Fruit fly (Drosophila melanogaster) whole organism, pupa: ENCODE data around the gene inaF-C.

ENCODE experiments used
- EcR ChIP-seq: fragments of 200-800 bp; sonication (Bioruptor generic); optimal IDR thresholded peaks from 3 replicates; lab custom pipeline; 2019; ENCODE audit warnings: missing biosample characterization, missing genetic modification characterization, mild to moderate bottlenecking, moderate library complexity, missing genetic modification reagents
- rn ChIP-seq: fragments of 200-800 bp; sonication (Bioruptor generic); IDR thresholded peaks from 2 replicates; pipeline ENCODE4 v1.3.6; 2022; ENCODE audit warnings: missing biosample characterization, missing genetic modification characterization

DNA sequence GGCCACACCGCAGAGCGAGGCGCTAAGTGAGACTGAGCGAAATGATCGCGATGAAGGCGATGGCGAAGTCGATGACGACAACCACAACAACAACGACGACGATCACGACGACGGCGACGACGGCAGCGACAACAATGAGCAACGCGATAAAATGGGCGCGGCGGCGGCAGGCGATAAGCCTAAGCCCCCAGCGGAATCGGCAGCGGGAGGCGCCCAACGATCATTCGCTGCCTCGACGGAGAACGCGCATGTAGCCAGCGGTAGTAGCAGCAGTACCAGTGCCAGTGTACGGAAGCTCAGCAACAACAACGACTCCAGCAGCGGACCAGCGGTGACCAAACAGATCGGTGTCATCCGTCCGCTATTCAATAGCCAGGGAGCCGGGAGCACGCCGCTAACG is 48.1 kb downstream of the inaF-C start:
- TF ChIP-seq EcR (GFP tag; lab: Kevin White, UChicago) (peak; percentile 45), rn (no peak)
